Worm (Caenorhabditis elegans) whole organism, L1 larva: ENCODE data around the gene ZC21.10.

ENCODE experiments used
- aha-1 ChIP-seq: fragments of 150-350 bp; optimal IDR thresholded peaks from 2 replicates; lab custom pipeline; 2014; ENCODE audit warnings: missing biosample characterization, missing genetic modification characterization
- alr-1 ChIP-seq: fragments of 200-800 bp; sonication (Bioruptor generic); optimal IDR thresholded peaks from 2 replicates; lab custom pipeline; 2018; ENCODE audit warnings: borderline replicate concordance, mild to moderate bottlenecking, missing genetic modification characterization, missing compliant biosample characterization
- blmp-1 ChIP-seq: fragments of 150-350 bp; optimal IDR thresholded peaks from 2 replicates; lab custom pipeline; 2014; ENCODE audit warnings: missing biosample characterization, missing genetic modification characterization
- ceh-82 ChIP-seq, 3 experiments: fragments of 150-350 bp in 1 of 3; sonication (generic microtip) in 2 of 3; optimal IDR thresholded peaks; 2 replicates each; lab custom pipeline; 2014 to 2017; ENCODE audit warnings: missing biosample characterization in 3 of 3, missing genetic modification characterization in 3 of 3
- ceh-88 ChIP-seq: fragments of 200-800 bp; sonication (Bioruptor generic); IDR thresholded peaks from 2 replicates; pipeline ENCODE4 v1.3.6; 2022; ENCODE audit warnings: missing genetic modification characterization, missing compliant biosample characterization
- ces-1 ChIP-seq: fragments of 150-350 bp; optimal IDR thresholded peaks from 2 replicates; lab custom pipeline; 2014; ENCODE audit warnings: missing biosample characterization, missing genetic modification reagents, missing genetic modification characterization
- dpl-1 ChIP-seq, 3 experiments: fragments of 150-350 bp in 2 of 3; sonication (generic microtip) in 1 of 3; optimal IDR thresholded peaks; 2 replicates each; lab custom pipeline; 2014 to 2017; ENCODE audit warnings: missing biosample characterization in 3 of 3, missing genetic modification characterization in 3 of 3, missing genetic modification reagents in 3 of 3
- efl-1 ChIP-seq, 4 experiments: fragments of 150-350 bp; optimal IDR thresholded peaks in 3 of 4; peaks in 1 of 4; 1 replicate in 1 of 4; 2 replicates in 3 of 4; lab custom pipeline; 2014; ENCODE audit warnings: missing biosample characterization in 2 of 4, missing genetic modification characterization in 2 of 4, missing genetic modification reagents in 2 of 4
- elt-2 ChIP-seq: sonication (generic microtip); optimal IDR thresholded peaks from 2 replicates; lab custom pipeline; 2016; ENCODE audit warnings: missing genetic modification characterization, mild to moderate bottlenecking, inconsistent platforms, missing compliant biosample characterization, missing genetic modification reagents
- elt-3 ChIP-seq, 6 experiments: fragments of 150-350 bp in 1 of 6; sonication (generic microtip); optimal IDR thresholded peaks; 2 replicates each; lab custom pipeline; 2017 to 2018; ENCODE audit warnings: missing biosample characterization in 6 of 6, missing genetic modification characterization in 6 of 6, inconsistent platforms in 1 of 6
- ets-5 ChIP-seq: fragments of 200-800 bp; sonication (Bioruptor generic); IDR thresholded peaks from 2 replicates; pipeline ENCODE4 v1.3.6; 2022; ENCODE audit warnings: missing genetic modification characterization, missing compliant biosample characterization
- irx-1 ChIP-seq: sonication (generic microtip); optimal IDR thresholded peaks from 2 replicates; lab custom pipeline; 2016; ENCODE audit warnings: missing genetic modification characterization, missing compliant biosample characterization
- lin-35 ChIP-seq, 2 experiments: fragments of 150-350 bp; optimal IDR thresholded peaks; 2 replicates each; lab custom pipeline; 2014; ENCODE audit warnings: missing biosample characterization in 2 of 2, missing genetic modification characterization in 2 of 2, missing genetic modification reagents in 2 of 2
- lir-3 ChIP-seq: sonication (generic microtip); optimal IDR thresholded peaks from 2 replicates; lab custom pipeline; 2016; ENCODE audit warnings: mild to moderate bottlenecking, missing genetic modification characterization, moderate library complexity, missing compliant biosample characterization; ENCODE audit not compliant: poor library complexity
- lsy-2 ChIP-seq, 2 experiments: fragments of 150-350 bp; optimal IDR thresholded peaks; 2 replicates each; lab custom pipeline; 2014; ENCODE audit warnings: missing biosample characterization in 2 of 2, missing genetic modification characterization in 2 of 2
- mep-1 ChIP-seq: fragments of 150-350 bp; optimal IDR thresholded peaks from 2 replicates; lab custom pipeline; 2014; ENCODE audit warnings: missing biosample characterization, missing genetic modification characterization
- nhr-11 ChIP-seq: fragments of 150-350 bp; optimal IDR thresholded peaks from 2 replicates; lab custom pipeline; 2014; ENCODE audit warnings: missing biosample characterization, missing genetic modification characterization
- nhr-12 ChIP-seq: sonication (generic microtip); optimal IDR thresholded peaks from 2 replicates; lab custom pipeline; 2017; ENCODE audit warnings: missing biosample characterization, missing genetic modification characterization
- nhr-19 ChIP-seq: fragments of 200-800 bp; sonication (Bioruptor generic); conservative IDR thresholded peaks from 2 replicates; pipeline ENCODE4 v1.3.6; 2022; ENCODE audit warnings: missing genetic modification characterization, missing compliant biosample characterization
- nhr-20 ChIP-seq: sonication (generic microtip); optimal IDR thresholded peaks from 2 replicates; lab custom pipeline; 2016; ENCODE audit warnings: mild to moderate bottlenecking, missing genetic modification characterization, missing compliant biosample characterization
- nhr-47 ChIP-seq: sonication (generic microtip); optimal IDR thresholded peaks from 2 replicates; lab custom pipeline; 2016; ENCODE audit warnings: mild to moderate bottlenecking, missing genetic modification characterization, moderate library complexity, missing compliant biosample characterization
- nhr-77 ChIP-seq: fragments of 150-350 bp; optimal IDR thresholded peaks from 2 replicates; lab custom pipeline; 2014; ENCODE audit warnings: missing biosample characterization, missing genetic modification characterization
- nhr-84 ChIP-seq: sonication (generic microtip); optimal IDR thresholded peaks from 2 replicates; lab custom pipeline; 2017; ENCODE audit warnings: missing biosample characterization, missing genetic modification characterization
- pax-3 ChIP-seq: fragments of 200-800 bp; sonication (Bioruptor generic); optimal IDR thresholded peaks from 2 replicates; lab custom pipeline; 2018; ENCODE audit warnings: mild to moderate bottlenecking, missing genetic modification characterization, moderate library complexity, missing compliant biosample characterization
- snpc-4 ChIP-seq: fragments of 150-350 bp; optimal IDR thresholded peaks from 2 replicates; lab custom pipeline; 2014; ENCODE audit warnings: missing biosample characterization, missing genetic modification characterization
- snu-23 ChIP-seq: sonication (generic microtip); optimal IDR thresholded peaks from 2 replicates; lab custom pipeline; 2016; ENCODE audit warnings: missing genetic modification characterization, missing compliant biosample characterization
- sup-37 ChIP-seq: fragments of 200-800 bp; sonication (Bioruptor generic); optimal IDR thresholded peaks from 2 replicates; lab custom pipeline; 2018; ENCODE audit warnings: mild to moderate bottlenecking, missing genetic modification characterization, missing compliant biosample characterization
- tlp-1 ChIP-seq: fragments of 150-350 bp; optimal IDR thresholded peaks from 2 replicates; lab custom pipeline; 2014; ENCODE audit warnings: missing biosample characterization, missing genetic modification characterization
- unc-130 ChIP-seq: fragments of 150-350 bp; optimal IDR thresholded peaks from 2 replicates; lab custom pipeline; 2017; ENCODE audit warnings: missing biosample characterization, missing genetic modification characterization, inconsistent platforms
- unc-30 ChIP-seq: sonication (generic microtip); optimal IDR thresholded peaks from 2 replicates; lab custom pipeline; 2017; ENCODE audit warnings: missing biosample characterization, missing genetic modification characterization
- unc-86 ChIP-seq: sonication (generic microtip); optimal IDR thresholded peaks from 2 replicates; lab custom pipeline; 2016; ENCODE audit warnings: missing genetic modification characterization, missing compliant biosample characterization
- unc-98 ChIP-seq: fragments of 200-800 bp; sonication (Bioruptor generic); IDR thresholded peaks from 2 replicates; pipeline ENCODE4 v1.3.6; 2022; ENCODE audit warnings: missing genetic modification characterization, missing compliant biosample characterization
- zip-4 ChIP-seq: fragments of 200-800 bp; sonication (Bioruptor generic); optimal IDR thresholded peaks from 2 replicates; lab custom pipeline; 2018; ENCODE audit warnings: mild to moderate bottlenecking, missing genetic modification characterization, moderate library complexity, missing compliant biosample characterization
- ztf-11 ChIP-seq, 2 experiments: sonication (generic microtip); optimal IDR thresholded peaks; 2 replicates each; lab custom pipeline; 2016 to 2017; ENCODE audit warnings: missing genetic modification characterization in 2 of 2, missing biosample characterization in 1 of 2, missing compliant biosample characterization in 1 of 2

The ZC21.10 gene

ce11 chrIII:8556836-8557385, 27.0 kb downstream of the ZC21.10 start, which contains the start of gene C02D5.2 (continued):
- peak in 1 of 6 experiments; percentile 30 for TF ChIP-seq elt-3 (tag; optimal IDR thresholded peaks at IDR 0.05; lab: Kevin White, UChicago)
- no peak for TF ChIP-seq nhr-84 (tag; lab: Kevin White, UChicago)
- no peak for TF ChIP-seq zip-4
- TF ChIP-seq irx-1 (tag; lab: Kevin White, UChicago): peak; percentile 9
- no peak for TF ChIP-seq ces-1 (GFP tag; lab: Kevin White, UChicago)

- TF ChIP-seq nhr-77 (tag; lab: Kevin White, UChicago) (no peak), aha-1 (no peak), snpc-4 (tag; lab: Kevin White, UChicago) (no peak), nhr-20 (no peak), nhr-11 (tag; lab: Kevin White, UChicago) (no peak), unc-130 (tag; lab: Kevin White, UChicago) (no peak), nhr-47 (tag; lab: Kevin White, UChicago) (no peak), nhr-12 (tag; lab: Kevin White, UChicago) (no peak), zip-4 (no peak), ztf-11 (tag; optimal IDR thresholded peaks at IDR 0.05; lab: Kevin White, UChicago) (no peak), snu-23 (GFP tag; lab: Kevin White, UChicago) (no peak)
These were observed 30.5 kb downstream of the ZC21.10 start for ce11 chrIII:8560398-8560797.

- TF ChIP-seq ets-5 (GFP tag; lab: Robert Waterston, UW): no peak
- TF ChIP-seq alr-1 (tag; lab: Kevin White, UChicago): no peak
- no peak for TF ChIP-seq blmp-1
- TF ChIP-seq nhr-84 (tag; lab: Kevin White, UChicago): no peak
- TF ChIP-seq unc-30 (tag; lab: Kevin White, UChicago): no peak
- TF ChIP-seq dpl-1 (GFP tag; optimal IDR thresholded peaks at IDR 0.05; lab: Kevin White, UChicago): no peak
These were observed 31.0 kb downstream of the ZC21.10 start, which contains the start of gene acdh-6 for ce11 chrIII:8560836-8561235. TSS of gene acdh-6 (plus strand) at chrIII:8561136.

ce11 chrIII:8564372-8564771, 34.5 kb downstream of the ZC21.10 start:
- TF ChIP-seq pax-3: no peak
- no peak for TF ChIP-seq sup-37 (GFP tag; lab: Kevin White, UChicago)
- no peak for TF ChIP-seq efl-1 (optimal IDR thresholded peaks at IDR 0.05; lab: Kevin White, UChicago)
- peak in 1 of 2 experiments; percentile 71 for TF ChIP-seq efl-1 (GFP tag; optimal IDR thresholded peaks at IDR 0.05 in 1 of 2; lab: Kevin White, UChicago)
- TF ChIP-seq unc-86 (tag; lab: Kevin White, UChicago): no peak
- TF ChIP-seq blmp-1: peak; percentile 67
- no peak for TF ChIP-seq dpl-1 (GFP tag; optimal IDR thresholded peaks at IDR 0.05; lab: Kevin White, UChicago)
- no peak for TF ChIP-seq unc-98 (GFP tag; lab: Robert Waterston, UW)
- no peak for TF ChIP-seq lir-3 (tag; lab: Kevin White, UChicago)

- TF ChIP-seq ceh-88 (GFP tag; lab: Robert Waterston, UW) (no peak), elt-2 (tag; lab: Kevin White, UChicago) (no peak), unc-98 (GFP tag; lab: Robert Waterston, UW) (no peak), nhr-19 (no peak), tlp-1 (tag; lab: Kevin White, UChicago) (no peak), ceh-82 (tag; optimal IDR thresholded peaks at IDR 0.05; lab: Kevin White, UChicago) (no peak), lin-35 (GFP tag; optimal IDR thresholded peaks at IDR 0.05; lab: Kevin White, UChicago) (no peak), mep-1 (tag; lab: Kevin White, UChicago) (no peak), nhr-11 (tag; lab: Kevin White, UChicago) (no peak), lsy-2 (tag; optimal IDR thresholded peaks at IDR 0.05; lab: Kevin White, UChicago) (no peak)
These were observed 40.4 kb downstream of the ZC21.10 start for ce11 chrIII:8570289-8570688.
